Fruit fly (Drosophila melanogaster): ENCODE measurements around the gene CG7024.

CG7024 gene

dm6 chrX:4684444-4684924 is 20.6 kb upstream of the CG7024 start (continued):
- peak; percentile 58 for TF ChIP-seq peb (GFP tag; IDR thresholded peaks at IDR 0.05)
- peak; percentile 70 for TF ChIP-seq CG1602 (GFP tag; optimal IDR thresholded peaks at IDR 0.05)
- TF ChIP-seq run (tag; optimal IDR thresholded peaks at IDR 0.05), result no peak
- TF ChIP-seq CG17186 (GFP tag; optimal IDR thresholded peaks at IDR 0.05), result peak; percentile 49
- peak; percentile 67 for TF ChIP-seq tap (tag; optimal IDR thresholded peaks at IDR 0.05)
- TF ChIP-seq ssp (GFP tag; IDR thresholded peaks at IDR 0.05), result peak; percentile 75
- peak; percentile 87 for TF ChIP-seq CG10366 (GFP tag; IDR thresholded peaks at IDR 0.05)
- TF ChIP-seq CG8944 (GFP tag; optimal IDR thresholded peaks at IDR 0.05), result peak; percentile 84
- TF ChIP-seq Aef1 (GFP tag; IDR thresholded peaks at IDR 0.05), result peak; percentile 88
- no peak for TF ChIP-seq Kr (GFP tag; optimal IDR thresholded peaks at IDR 0.05)
- TF ChIP-seq Mes4 (GFP tag; optimal IDR thresholded peaks at IDR 0.05), result peak; percentile 46
- peak; percentile 78 for TF ChIP-seq pho (GFP tag; optimal IDR thresholded peaks at IDR 0.05)
- TF ChIP-seq Sox100B (GFP tag; optimal IDR thresholded peaks at IDR 0.05), result peak; percentile 40
- peak; percentile 73 for TF ChIP-seq ems (GFP tag; optimal IDR thresholded peaks at IDR 0.05)
- peak; percentile 91 for TF ChIP-seq Ada2b (GFP tag; IDR thresholded peaks at IDR 0.05)
- TF ChIP-seq crp (GFP tag; optimal IDR thresholded peaks at IDR 0.05), result peak in 1 of 2 experiments; percentile 43
- TF ChIP-seq lbe (GFP tag; optimal IDR thresholded peaks at IDR 0.05), result peak; percentile 37
- peak; percentile 95 for TF ChIP-seq CG14710 (tag; optimal IDR thresholded peaks at IDR 0.05)
- TF ChIP-seq onecut (GFP tag; IDR thresholded peaks at IDR 0.05), result peak; percentile 23; the same call in 1 of the 2 replicates
- TF ChIP-seq CG7745 (tag; optimal IDR thresholded peaks at IDR 0.05), result no peak
- peak; percentile 90 for TF ChIP-seq Myb (GFP tag; optimal IDR thresholded peaks at IDR 0.05)
- peak; percentile 68 for TF ChIP-seq hbn (GFP tag; IDR thresholded peaks at IDR 0.05; ENCODE audit: partially characterized antibody)
- TF ChIP-seq CG34422 (GFP tag; IDR thresholded peaks at IDR 0.05), result peak; percentile 94
- peak; percentile 95 for TF ChIP-seq sens (GFP tag)
- peak; percentile 68 for TF ChIP-seq trem (tag; optimal IDR thresholded peaks at IDR 0.05)
- TF ChIP-seq toy (GFP tag; IDR thresholded peaks at IDR 0.05), result peak; percentile 54
- peak; percentile 68 for TF ChIP-seq CG11398 (GFP tag; optimal IDR thresholded peaks at IDR 0.05)
- no peak for TF ChIP-seq Hmx (GFP tag; optimal IDR thresholded peaks at IDR 0.05)
- peak; percentile 61 for TF ChIP-seq CG10654 (GFP tag; optimal IDR thresholded peaks at IDR 0.05)
- peak; percentile 89 for TF ChIP-seq CG16813 (GFP tag; IDR thresholded peaks at IDR 0.05; ENCODE audit: partially characterized antibody)
- TF ChIP-seq croc (GFP tag; conservative IDR thresholded peaks at IDR 0.05), result peak; percentile 52
- peak; percentile 66 for TF ChIP-seq CG13123 (GFP tag; optimal IDR thresholded peaks at IDR 0.05)
- TF ChIP-seq psq (GFP tag; optimal IDR thresholded peaks at IDR 0.05), result peak; percentile 57
- peak; percentile 86 for TF ChIP-seq esg (GFP tag; conservative IDR thresholded peaks at IDR 0.05)
- TF ChIP-seq Ravus (GFP tag; IDR thresholded peaks at IDR 0.05), result peak; percentile 46; the same call in 1 of the 2 replicates
- peak; percentile 90 for TF ChIP-seq CG7372 (GFP tag; IDR thresholded peaks at IDR 0.05)
- TF ChIP-seq HHEX (GFP tag; optimal IDR thresholded peaks at IDR 0.05), result peak; percentile 81
- peak; percentile 72 for TF ChIP-seq p53 (GFP tag; optimal IDR thresholded peaks at IDR 0.05)
- TF ChIP-seq exex (tag; optimal IDR thresholded peaks at IDR 0.05), result peak; percentile 57
- peak; percentile 78; the same call in 2 of the 3 replicates for TF ChIP-seq Opbp (GFP tag; IDR thresholded peaks at IDR 0.05; ENCODE audit: partially characterized antibody)
- TF ChIP-seq CG17568 (GFP tag; optimal IDR thresholded peaks at IDR 0.05), result peak; percentile 57
- peak in 1 of 2 experiments; percentile 52 for TF ChIP-seq tll (GFP tag; optimal IDR thresholded peaks at IDR 0.05)
- peak; percentile 86 for TF ChIP-seq ind (GFP tag; optimal IDR thresholded peaks at IDR 0.05)
- peak; percentile 88 for TF ChIP-seq shn (GFP tag; optimal IDR thresholded peaks at IDR 0.05)
- TF ChIP-seq sd (tag; optimal IDR thresholded peaks at IDR 0.05), result peak; percentile 90
- TF ChIP-seq insv (GFP tag; optimal IDR thresholded peaks at IDR 0.05), result peak in 1 of 2 experiments; percentile 65
- no peak for TF ChIP-seq jing (GFP tag; optimal IDR thresholded peaks at IDR 0.05)
- TF ChIP-seq dm (GFP tag; optimal IDR thresholded peaks at IDR 0.05), result peak; percentile 83
- TF ChIP-seq HLH4C (GFP tag; IDR thresholded peaks at IDR 0.05; ENCODE audit: partially characterized antibody), result peak; percentile 74
- TF ChIP-seq Atf3 (GFP tag; optimal IDR thresholded peaks at IDR 0.05), result peak; percentile 80

Measured in whole organism, embryonic.